Fruit fly (Drosophila melanogaster): ENCODE data around the gene Tsp3A.

The Tsp3A gene

dm6 chrX:2585716-2586082, 33.8 kb downstream of the Tsp3A start, which contains the start of gene wds (continued):
- no peak for TF ChIP-seq wek (GFP tag; optimal IDR thresholded peaks at IDR 0.05)
- no peak for TF ChIP-seq eve (GFP tag; optimal IDR thresholded peaks at IDR 0.05)
- TF ChIP-seq CG2889 (GFP tag; IDR thresholded peaks at IDR 0.05), result no peak
- TF ChIP-seq MTF-1 (GFP tag; optimal IDR thresholded peaks at IDR 0.05; ENCODE audit: borderline replicate concordance), result no peak
- TF ChIP-seq E2f2 (GFP tag; IDR thresholded peaks at IDR 0.05), result peak; percentile 46; the same call in 1 of the 2 replicates
- TF ChIP-seq wdn (GFP tag; IDR thresholded peaks at IDR 0.05), result no peak
- 0 out of 2 replicates have a peak, but pooled peaks have one; percentile 9 for TF ChIP-seq Scr (GFP tag; IDR thresholded peaks at IDR 0.05; ENCODE audit: partially characterized antibody)
- no peak for TF ChIP-seq ken (GFP tag; IDR thresholded peaks at IDR 0.05)
- no peak for TF ChIP-seq CG9437 (GFP tag; optimal IDR thresholded peaks at IDR 0.05)
- no peak for TF ChIP-seq Poxn (GFP tag; IDR thresholded peaks at IDR 0.05)
- no peak for TF ChIP-seq CG12219 (GFP tag; optimal IDR thresholded peaks at IDR 0.05)
- no peak for TF ChIP-seq D19B (GFP tag; optimal IDR thresholded peaks at IDR 0.05)
- peak; percentile 50 for TF ChIP-seq Ets97D (GFP tag; optimal IDR thresholded peaks at IDR 0.05)
- no peak for TF ChIP-seq abd-A (tag; optimal IDR thresholded peaks at IDR 0.05)
- peak; percentile 21; the same call in 1 of the 2 replicates for TF ChIP-seq CG13287 (GFP tag; IDR thresholded peaks at IDR 0.05; ENCODE audit: partially characterized antibody)
- no peak for TF ChIP-seq insv (GFP tag; optimal IDR thresholded peaks at IDR 0.05)
- TF ChIP-seq usp (GFP tag; optimal IDR thresholded peaks at IDR 0.05), result no peak
- TF ChIP-seq CG3065 (GFP tag; optimal IDR thresholded peaks at IDR 0.05), result no peak
- no peak for TF ChIP-seq mirr (GFP tag; optimal IDR thresholded peaks at IDR 0.05)
- TF ChIP-seq sens (GFP tag), result peak; percentile 60
- no peak for TF ChIP-seq Dll (GFP tag; IDR thresholded peaks at IDR 0.05; ENCODE audit: partially characterized antibody)
- TF ChIP-seq CG14710 (tag; optimal IDR thresholded peaks at IDR 0.05), result peak; percentile 15
- no peak for TF ChIP-seq CG10565 (GFP tag; optimal IDR thresholded peaks at IDR 0.05)
- no peak for TF ChIP-seq CG7987 (GFP tag; optimal IDR thresholded peaks at IDR 0.05)
- TF ChIP-seq Lhr (GFP tag; optimal IDR thresholded peaks at IDR 0.05), result peak; percentile 31
- TF ChIP-seq luna (GFP tag; optimal IDR thresholded peaks at IDR 0.05), result no peak
- no peak for TF ChIP-seq h (optimal IDR thresholded peaks at IDR 0.05)
- TF ChIP-seq Mrtf (GFP tag; IDR thresholded peaks at IDR 0.05), result no peak
- no peak for TF ChIP-seq her (GFP tag; optimal IDR thresholded peaks at IDR 0.05)
- no peak for TF ChIP-seq sob (GFP tag; IDR thresholded peaks at IDR 0.05)
- TF ChIP-seq ci (GFP tag; IDR thresholded peaks at IDR 0.05), result no peak
- TF ChIP-seq MBD-R2 (GFP tag; IDR thresholded peaks at IDR 0.05), result peak; percentile 24; the same call in 1 of the 2 replicates
- TF ChIP-seq CG9817 (tag; optimal IDR thresholded peaks at IDR 0.05), result no peak
- no peak for TF ChIP-seq sc (optimal IDR thresholded peaks at IDR 0.05)
- no peak for TF ChIP-seq sc (GFP tag; optimal IDR thresholded peaks at IDR 0.05)
- TF ChIP-seq amos (GFP tag; IDR thresholded peaks at IDR 0.05; ENCODE audit: partially characterized antibody), result 0 out of 2 replicates have a peak, but pooled peaks have one; percentile 27
- TF ChIP-seq CG18011 (GFP tag; optimal IDR thresholded peaks at IDR 0.05), result no peak
- TF ChIP-seq Ada2b (GFP tag; IDR thresholded peaks at IDR 0.05), result no peak
- no peak for TF ChIP-seq CG10321 (GFP tag; IDR thresholded peaks at IDR 0.05)
- no peak for TF ChIP-seq seq (GFP tag; IDR thresholded peaks at IDR 0.05)
- no peak for TF ChIP-seq al (GFP tag; IDR thresholded peaks at IDR 0.05)
- no peak for TF ChIP-seq CG7357 (GFP tag; IDR thresholded peaks at IDR 0.05)
- no peak for TF ChIP-seq Elba2 (GFP tag; optimal IDR thresholded peaks at IDR 0.05)
- TF ChIP-seq CG9797 (GFP tag; optimal IDR thresholded peaks at IDR 0.05), result peak; percentile 67
- TF ChIP-seq CG17829 (tag; optimal IDR thresholded peaks at IDR 0.05), result no peak
- TF ChIP-seq vfl (GFP tag; optimal IDR thresholded peaks at IDR 0.05), result no peak
- no peak for TF ChIP-seq CG15011 (GFP tag; optimal IDR thresholded peaks at IDR 0.05)
- TF ChIP-seq Dad (GFP tag; optimal IDR thresholded peaks at IDR 0.05), result no peak
- TF ChIP-seq phol (tag; optimal IDR thresholded peaks at IDR 0.05), result peak; percentile 2
- TF ChIP-seq bsh (GFP tag; optimal IDR thresholded peaks at IDR 0.05), result no peak
- TF ChIP-seq esg (GFP tag; conservative IDR thresholded peaks at IDR 0.05), result no peak
- TF ChIP-seq Dip3 (GFP tag; optimal IDR thresholded peaks at IDR 0.05), result no peak
